Worm (Caenorhabditis elegans) whole organism, dauer: Measurements from ENCODE around the gene Y50E8A.6.

Experiments
- unc-62 ChIP-seq: sonication (generic microtip); optimal IDR thresholded peaks from 2 replicates; lab custom pipeline; 2017; ENCODE audit warnings: missing biosample characterization, missing genetic modification reagents, missing genetic modification characterization

The Y50E8A.6 gene

ce11 chrV:14729343-14729742 is 11.8 kb downstream of the Y50E8A.6 start, which contains the start of gene oig-3:
oig-3 (plus strand) TSS chrV:14729643.
- no peak for TF ChIP-seq unc-62 (GFP tag; lab: Kevin White, UChicago)

DNA sequence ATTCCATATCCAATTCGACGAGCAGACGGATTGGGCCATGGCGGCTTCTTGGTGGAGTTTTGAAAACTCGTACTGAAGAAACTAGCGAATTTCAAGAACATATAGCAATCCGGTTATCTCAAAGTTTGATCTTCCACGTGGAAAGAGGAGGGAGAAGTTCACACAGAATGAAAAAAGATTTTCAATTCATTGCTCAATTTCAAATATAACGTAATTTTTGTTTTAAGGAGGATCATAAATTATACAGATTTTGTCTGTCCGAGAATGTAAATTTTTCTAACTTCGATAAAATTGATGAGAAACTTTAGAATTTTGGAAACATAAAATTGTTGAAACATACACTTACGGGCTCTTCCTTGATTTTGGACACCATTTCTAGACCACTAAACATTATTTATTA is 12.4 kb downstream of the Y50E8A.6 start, which contains the start of gene Y50E8A.2:
Gene Y50E8A.2, minus strand, starts transcription at position 101 of the 400 bp plus-strand sequence.
- no peak for TF ChIP-seq unc-62 (GFP tag; lab: Kevin White, UChicago)

DNA sequence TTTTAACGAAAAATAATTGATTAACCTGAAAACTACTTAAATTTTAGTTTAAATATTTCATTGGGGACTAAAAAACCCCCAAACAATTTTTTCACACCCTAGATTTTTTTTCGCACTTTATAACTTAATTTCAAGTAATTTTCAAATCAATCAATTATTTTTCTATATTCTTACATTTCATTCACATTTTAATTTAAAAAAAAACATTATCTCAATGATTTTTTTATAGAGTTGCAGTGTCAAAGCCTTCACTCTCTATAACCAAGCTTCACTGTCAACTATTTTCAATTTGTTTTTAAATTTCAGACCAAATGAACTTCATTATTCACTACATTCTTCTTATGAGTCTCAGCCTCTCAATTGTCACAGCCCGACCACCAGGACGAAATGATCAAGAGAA is 14.5 kb downstream of the Y50E8A.6 start, which contains the start of gene Y50E8A.1:
Gene Y50E8A.1, plus strand, starts transcription at position 301 of the 400 bp plus-strand sequence.
- no peak for TF ChIP-seq unc-62 (GFP tag; lab: Kevin White, UChicago)

DNA sequence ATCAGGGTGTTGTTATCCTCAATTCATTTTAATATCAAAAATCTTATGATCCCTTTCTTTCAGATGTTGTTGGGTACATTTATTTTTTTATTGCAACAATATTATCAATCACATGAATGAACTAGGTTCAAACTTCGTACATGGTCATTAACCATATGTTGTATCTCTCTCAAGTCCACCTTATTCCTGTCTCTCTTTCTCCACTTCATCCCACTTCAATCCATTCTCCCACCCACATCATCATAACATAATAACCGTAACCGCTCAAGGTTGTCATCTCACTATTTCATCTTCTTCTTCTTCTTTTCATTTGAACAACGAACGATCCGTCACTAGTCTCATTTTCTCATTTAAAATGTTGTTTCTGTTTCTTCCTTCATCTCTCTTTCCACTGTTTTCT is 15.7 kb downstream of the Y50E8A.6 start:
- TF ChIP-seq unc-62 (GFP tag; lab: Kevin White, UChicago): no peak

DNA sequence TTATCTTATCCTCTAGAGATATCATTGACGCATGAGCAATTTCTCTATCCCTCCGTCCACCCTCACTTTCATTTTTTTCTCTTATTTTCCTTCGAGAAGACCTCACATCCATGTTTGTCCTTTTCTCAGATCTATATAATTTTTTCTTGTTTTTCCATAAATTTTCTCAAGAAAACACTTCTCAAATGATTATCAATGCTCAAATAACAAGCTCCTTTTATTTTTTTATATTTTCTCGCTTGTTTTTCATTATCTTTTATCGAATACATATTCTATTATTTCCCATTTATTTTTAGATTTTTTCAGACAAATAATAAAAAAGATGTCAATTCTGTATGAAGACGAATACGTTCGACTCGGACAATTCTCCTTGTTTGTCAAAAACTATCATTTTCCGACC is 18.1 kb downstream of the Y50E8A.6 start, which contains the start of gene R08A2.7:
Gene R08A2.7, plus strand, starts transcription at position 301 of the 400 bp plus-strand sequence.
- TF ChIP-seq unc-62 (GFP tag; lab: Kevin White, UChicago): no peak

DNA sequence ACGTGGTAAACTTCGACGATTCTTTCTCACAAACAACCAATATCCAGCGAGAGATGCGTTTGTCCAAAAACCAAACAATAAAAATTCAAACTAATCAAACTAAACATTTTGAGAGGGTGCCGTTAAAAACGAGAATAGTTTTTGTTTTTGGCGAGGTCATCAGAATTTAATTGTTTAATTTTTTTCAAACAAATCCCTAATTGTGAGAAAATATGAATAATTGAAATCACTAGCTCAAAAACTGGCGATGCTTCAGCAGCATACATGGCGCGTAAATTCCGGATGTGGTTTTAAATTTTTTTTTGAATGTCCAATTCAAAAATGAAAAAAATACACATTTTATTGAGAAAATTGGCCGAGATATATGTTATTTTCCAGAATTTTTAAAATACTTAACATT is 21.6 kb downstream of the Y50E8A.6 start, which contains the start of gene R08A2.1:
Gene R08A2.1, minus strand, starts transcription at position 101 of the 400 bp plus-strand sequence.
- no peak for TF ChIP-seq unc-62 (GFP tag; lab: Kevin White, UChicago)

DNA sequence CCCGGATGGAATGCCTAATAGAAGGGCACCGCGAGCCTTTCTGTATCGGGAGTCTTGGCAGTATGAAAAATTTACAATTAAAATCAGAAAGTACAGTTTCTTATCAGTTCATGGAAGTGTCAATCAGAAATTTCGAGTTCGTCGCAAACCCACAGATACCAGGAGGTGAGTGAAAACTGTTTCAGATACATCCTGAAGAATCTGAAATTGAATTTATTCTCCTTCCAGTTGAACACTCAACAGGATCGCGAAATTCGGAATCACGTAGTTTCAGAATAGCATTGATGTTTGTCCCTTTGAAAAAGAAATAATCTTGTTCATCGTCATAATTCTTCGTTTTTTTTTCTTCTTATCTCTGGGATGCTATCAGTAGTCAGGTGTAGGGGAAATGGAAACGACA is 25.0 kb downstream of the Y50E8A.6 start, which contains the start of gene fbxa-147:
Gene fbxa-147, plus strand, starts transcription at position 386 of the 400 bp plus-strand sequence.
- TF ChIP-seq unc-62 (GFP tag; lab: Kevin White, UChicago): no peak

- no peak for TF ChIP-seq unc-62 (GFP tag; lab: Kevin White, UChicago)
Observed at ce11 chrV:14715608-14716007, 25.5 kb downstream of the Y50E8A.6 start, which contains the start of gene R08A2.2. R08A2.2 (minus strand) TSS chrV:14715708.

DNA sequence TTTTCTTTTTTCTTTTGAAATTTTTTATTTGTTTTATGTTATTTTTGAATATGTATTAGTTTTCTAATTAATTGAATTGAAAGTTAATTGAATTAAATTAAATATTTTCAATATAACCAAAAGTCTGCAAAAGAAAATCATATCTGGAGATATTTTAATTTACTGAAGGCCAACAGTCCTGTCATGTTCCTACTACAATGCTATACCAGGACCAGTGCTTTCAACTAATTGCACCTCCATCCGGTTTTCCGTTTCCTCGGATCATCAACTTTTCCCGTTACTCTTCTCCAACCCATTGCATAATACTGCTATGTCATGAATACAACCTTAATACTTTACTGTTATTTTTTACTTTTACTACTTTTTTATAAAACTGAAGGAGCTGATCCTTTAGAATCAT is 28.8 kb downstream of the Y50E8A.6 start, which contains the start of gene R08A2.5:
Gene R08A2.5, plus strand, starts transcription at position 301 of the 400 bp plus-strand sequence.
- TF ChIP-seq unc-62 (GFP tag; lab: Kevin White, UChicago): no peak

DNA sequence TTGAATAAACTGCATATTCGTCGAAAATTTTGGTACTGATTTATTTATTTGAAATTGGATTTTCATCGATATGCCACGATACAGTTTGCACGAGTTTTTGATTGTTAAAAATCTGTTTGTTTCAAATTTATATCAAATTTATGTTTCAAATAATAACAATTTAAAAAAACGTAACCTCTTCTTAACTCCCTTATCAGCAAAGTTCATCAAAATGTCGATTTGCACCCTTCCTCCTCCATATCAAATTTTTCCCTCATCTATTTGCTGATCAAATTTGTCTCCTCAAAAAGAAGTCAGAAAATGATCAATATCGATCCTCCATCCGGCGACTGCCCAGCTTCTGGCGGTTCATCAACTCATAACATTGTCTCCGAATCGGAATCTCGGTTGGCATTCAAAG is 30.1 kb downstream of the Y50E8A.6 start, which contains the start of gene ssp-33:
Gene ssp-33, plus strand, starts transcription at position 301 of the 400 bp plus-strand sequence.
- TF ChIP-seq unc-62 (GFP tag; lab: Kevin White, UChicago): no peak

- no peak for TF ChIP-seq unc-62 (GFP tag; lab: Kevin White, UChicago)
Observed at ce11 chrV:14707958-14708357, 33.2 kb downstream of the Y50E8A.6 start, which contains the start of gene R08A2.9. R08A2.9 (plus strand) TSS chrV:14708258.

DNA sequence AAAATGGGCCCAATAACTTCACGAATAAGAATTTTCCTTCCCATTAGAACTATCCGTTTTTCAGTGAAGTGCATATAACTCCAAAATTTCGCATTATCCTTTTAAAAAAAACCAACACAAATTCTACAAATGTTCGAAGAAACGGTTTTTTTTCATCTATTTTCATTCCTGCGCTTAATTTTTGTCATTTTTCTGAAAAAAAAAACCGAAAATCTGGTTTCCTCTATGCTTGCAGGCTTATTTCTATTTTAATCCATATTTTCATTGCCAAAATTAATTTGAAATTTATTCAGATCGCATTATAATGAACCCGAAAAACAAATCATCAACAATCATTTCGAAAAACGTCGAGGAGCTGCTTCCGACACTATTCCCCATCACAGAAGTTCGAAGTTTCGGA is 42.5 kb downstream of the Y50E8A.6 start, which contains the start of gene set-5:
Gene set-5, plus strand, starts transcription at position 301 of the 400 bp plus-strand sequence.
- TF ChIP-seq unc-62 (GFP tag; lab: Kevin White, UChicago): no peak

DNA sequence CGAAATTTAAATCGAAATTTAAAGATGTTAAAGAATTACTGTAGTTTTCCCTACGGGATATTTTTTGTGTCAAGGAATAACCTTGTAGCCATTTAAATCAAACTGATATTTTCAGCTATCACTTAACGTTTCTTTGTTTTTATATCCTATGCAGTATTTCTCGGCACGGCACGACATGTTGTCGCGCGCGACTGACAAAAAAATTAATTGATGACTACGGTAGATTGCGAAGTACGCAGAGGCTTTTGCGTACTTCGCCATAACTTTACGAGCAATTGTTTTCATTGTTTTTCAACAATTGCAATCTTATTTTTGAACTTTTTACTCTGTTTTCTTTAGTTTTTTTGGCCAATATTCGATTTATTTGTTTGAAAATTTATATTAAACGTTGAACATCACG is 43.1 kb downstream of the Y50E8A.6 start:
- no peak for TF ChIP-seq unc-62 (GFP tag; lab: Kevin White, UChicago)

DNA sequence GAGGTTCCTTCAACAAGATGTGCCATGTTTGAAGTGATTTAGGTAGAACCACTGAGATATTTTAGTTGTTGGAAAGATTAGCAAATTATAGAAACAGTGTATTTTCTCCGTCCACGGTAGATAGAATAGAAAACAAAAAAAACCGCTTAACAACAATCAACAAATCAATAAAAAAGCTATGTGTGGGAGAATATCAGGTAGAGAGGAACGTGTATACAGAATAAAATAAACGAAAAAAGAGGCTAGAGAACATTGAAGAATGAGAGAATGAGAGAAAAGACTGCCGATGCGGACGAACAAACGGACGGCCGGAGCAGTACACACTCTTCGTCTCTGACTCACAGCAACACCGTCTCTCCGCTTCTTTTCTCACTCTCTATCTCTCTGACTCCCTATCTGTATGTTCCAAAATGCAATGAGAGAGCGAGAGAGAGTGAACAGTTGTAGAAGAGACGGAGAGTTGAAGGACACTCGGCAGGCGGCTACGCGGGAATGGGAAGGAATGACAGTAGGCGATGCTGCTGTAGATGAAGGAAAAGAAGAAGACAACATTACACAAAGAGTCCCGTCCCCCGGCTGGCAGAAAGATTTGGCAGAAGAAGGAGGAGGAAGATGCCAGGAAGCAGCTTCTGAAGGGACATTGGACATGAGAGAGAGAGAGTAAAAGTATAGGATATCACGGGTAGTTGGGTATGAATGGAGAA is 44.4 kb downstream of the Y50E8A.6 start, which contains the start of gene unc-112:
Gene unc-112, minus strand, starts transcription at position 51 of the 704 bp plus-strand sequence.
- no peak for TF ChIP-seq unc-62 (GFP tag; lab: Kevin White, UChicago)

- no peak for TF ChIP-seq unc-62 (GFP tag; lab: Kevin White, UChicago)
Observed at ce11 chrV:14695713-14696112, 45.4 kb downstream of the Y50E8A.6 start.

ce11 chrV:14689060-14689750 is 51.9 kb downstream of the Y50E8A.6 start, which contains the start of gene gasr-8:
gasr-8 (plus strand) TSS chrV:14689110.
- no peak for TF ChIP-seq unc-62 (GFP tag; lab: Kevin White, UChicago)
